Worm (Caenorhabditis elegans): ENCODE measurements around the gene gpd-1.

Gene gpd-1

DNA sequence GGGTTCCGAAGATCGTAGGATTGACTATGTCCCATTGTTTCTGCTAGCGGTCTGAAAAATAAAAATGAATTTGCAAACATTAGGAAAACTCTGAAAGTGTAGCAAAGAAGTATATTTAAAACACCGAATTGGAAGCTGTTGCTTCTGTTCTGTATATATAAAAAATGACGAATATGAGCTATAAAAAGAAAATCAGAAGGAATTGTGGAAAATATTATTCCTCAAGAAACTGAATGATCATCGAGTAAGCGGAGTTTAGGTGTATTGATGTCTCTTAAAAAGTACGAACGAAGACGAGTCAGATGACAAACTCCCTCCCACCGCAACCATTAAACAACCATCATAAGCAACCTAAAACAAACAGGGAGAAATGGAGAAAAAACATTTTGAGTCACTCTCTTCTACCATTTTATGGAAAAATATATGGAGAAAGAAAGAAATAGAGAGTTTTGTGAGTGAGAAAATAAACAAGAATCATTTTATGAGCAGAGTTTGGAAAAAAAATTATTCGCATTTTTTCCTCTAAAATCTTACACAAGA, 36.4 kb upstream of the gpd-1 start, which contains the start of gene C07E3.3 (continued):
- TF ChIP-seq cebp-1 (GFP tag; IDR thresholded peaks at IDR 0.05): no peak
- TF ChIP-seq cebp-1 (tag; optimal IDR thresholded peaks at IDR 0.05): no peak
- TF ChIP-seq K12H6.12 (tag; optimal IDR thresholded peaks at IDR 0.05): no peak
- no peak for TF ChIP-seq gei-17 (GFP tag; optimal IDR thresholded peaks at IDR 0.05)

DNA sequence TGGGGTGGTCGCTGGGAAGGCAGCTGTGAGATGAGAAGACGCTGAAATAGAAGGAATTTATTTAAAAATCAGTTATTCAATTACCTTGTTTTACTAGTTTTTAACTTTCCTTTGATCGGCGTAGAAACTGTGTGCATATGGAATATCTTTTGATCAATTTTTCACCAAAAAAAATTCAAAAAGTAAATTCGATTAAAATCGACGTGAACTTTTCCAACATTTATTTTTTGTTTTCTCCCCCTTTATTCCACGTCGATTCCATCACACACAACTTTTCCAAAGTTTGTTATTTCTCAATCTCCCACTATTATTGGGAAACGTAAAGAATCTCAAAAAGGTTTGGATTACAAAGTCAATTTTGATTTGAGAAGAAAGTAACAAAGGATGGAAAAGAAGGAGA, 33.4 kb upstream of the gpd-1 start, which contains the start of gene C07E3.4:
C07E3.4 (plus strand) TSS at position 301 of the 400 bp plus-strand sequence.
- TF ChIP-seq ccch-3 (GFP tag; optimal IDR thresholded peaks at IDR 0.05) (no peak), F33H1.4 (GFP tag; IDR thresholded peaks at IDR 0.05) (no peak), B0336.3 (GFP tag; IDR thresholded peaks at IDR 0.05) (no peak), egl-44 (GFP tag; IDR thresholded peaks at IDR 0.05) (no peak), T07F8.4 (tag; optimal IDR thresholded peaks at IDR 0.05) (no peak)

DNA sequence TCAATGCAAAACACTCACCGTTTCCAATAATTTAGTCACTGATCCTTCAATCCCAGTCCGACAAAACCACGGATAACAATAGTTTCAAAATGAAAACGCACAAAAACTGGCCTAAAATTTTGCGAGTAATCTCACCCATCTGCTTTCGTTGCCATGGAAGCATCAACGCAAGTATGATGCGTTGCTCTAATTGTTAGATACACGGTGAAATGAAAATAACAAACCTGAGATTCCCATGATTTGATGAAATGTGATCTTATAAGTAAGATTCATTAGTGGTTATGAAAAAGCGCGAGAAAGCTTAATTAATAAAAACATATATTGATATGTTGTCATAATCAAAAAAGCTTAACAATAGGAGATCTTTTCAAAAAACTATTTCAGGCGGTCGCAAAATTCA, 26.7 kb upstream of the gpd-1 start, which contains the start of gene ceh-57:
ceh-57 (minus strand) TSS at position 95 of the 400 bp plus-strand sequence.
- no peak for TF ChIP-seq cebp-1 (GFP tag; IDR thresholded peaks at IDR 0.05)
- no peak for TF ChIP-seq cebp-1 (tag; optimal IDR thresholded peaks at IDR 0.05)
- no peak for TF ChIP-seq K12H6.12 (tag; optimal IDR thresholded peaks at IDR 0.05)
- no peak for TF ChIP-seq unc-62 (GFP tag; optimal IDR thresholded peaks at IDR 0.05)
- TF ChIP-seq gei-17 (GFP tag; optimal IDR thresholded peaks at IDR 0.05): no peak
- no peak for TF ChIP-seq ama-1 (optimal IDR thresholded peaks at IDR 0.05)
- TF ChIP-seq ama-1 (GFP tag; optimal IDR thresholded peaks at IDR 0.05): no peak
- TF ChIP-seq Y79H2A.3 (GFP tag; conservative IDR thresholded peaks at IDR 0.05): no peak

DNA sequence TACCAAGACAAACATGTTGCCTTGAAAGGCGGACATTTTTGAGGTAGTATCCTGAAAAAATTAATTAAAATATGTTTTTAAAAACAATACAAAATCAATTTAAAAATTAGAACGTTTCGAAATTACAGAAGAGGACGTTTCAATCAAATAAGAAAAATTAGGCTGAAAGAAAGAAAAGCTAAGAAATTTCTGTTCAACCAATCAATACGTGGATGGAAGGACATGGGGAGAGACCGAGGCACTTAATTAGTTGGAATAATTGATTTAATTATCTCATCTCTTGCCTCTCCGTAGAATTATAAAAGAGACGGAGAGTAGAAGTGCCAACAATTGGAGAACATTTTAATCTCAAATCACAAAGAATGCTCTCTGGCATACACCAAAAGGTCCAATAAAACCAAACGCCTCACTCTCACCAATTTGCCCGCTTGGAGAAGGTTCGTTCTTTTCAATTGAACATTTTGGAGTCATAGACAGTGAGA, 24.3 kb upstream of the gpd-1 start, which contains the start of gene ceh-58:
ceh-58 (minus strand) TSS at position 51 of the 482 bp plus-strand sequence.
- TF ChIP-seq fkh-3 (tag; optimal IDR thresholded peaks at IDR 0.05) (no peak), pha-4 (tag; optimal IDR thresholded peaks at IDR 0.05) (no peak), K12H6.12 (tag; optimal IDR thresholded peaks at IDR 0.05) (no peak), F23B12.7 (tag; optimal IDR thresholded peaks at IDR 0.05; ENCODE audit: insufficient read depth) (no peak)

DNA sequence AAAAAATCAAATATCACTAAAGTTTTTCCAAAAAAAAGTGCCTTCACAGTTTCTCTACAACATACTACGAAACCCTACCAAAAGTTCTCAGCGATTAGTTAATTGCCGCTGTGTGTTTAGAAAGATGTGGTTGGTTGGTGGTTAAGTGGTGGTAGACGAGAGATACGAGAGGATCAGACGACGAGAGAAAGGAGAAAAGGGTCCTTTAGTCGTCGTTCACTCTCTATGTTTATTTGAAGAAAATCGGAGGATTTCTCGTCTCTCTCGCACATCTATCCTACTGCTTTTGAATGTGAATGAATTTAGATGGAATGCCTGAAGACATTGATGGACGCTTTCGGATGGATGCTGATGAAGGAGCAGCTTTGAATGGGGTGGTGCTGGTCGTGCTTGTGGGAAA, 23.1 kb upstream of the gpd-1 start:
- TF ChIP-seq egl-44 (GFP tag; IDR thresholded peaks at IDR 0.05): no peak
- TF ChIP-seq ceh-27 (GFP tag; optimal IDR thresholded peaks at IDR 0.05): peak; percentile 20

DNA sequence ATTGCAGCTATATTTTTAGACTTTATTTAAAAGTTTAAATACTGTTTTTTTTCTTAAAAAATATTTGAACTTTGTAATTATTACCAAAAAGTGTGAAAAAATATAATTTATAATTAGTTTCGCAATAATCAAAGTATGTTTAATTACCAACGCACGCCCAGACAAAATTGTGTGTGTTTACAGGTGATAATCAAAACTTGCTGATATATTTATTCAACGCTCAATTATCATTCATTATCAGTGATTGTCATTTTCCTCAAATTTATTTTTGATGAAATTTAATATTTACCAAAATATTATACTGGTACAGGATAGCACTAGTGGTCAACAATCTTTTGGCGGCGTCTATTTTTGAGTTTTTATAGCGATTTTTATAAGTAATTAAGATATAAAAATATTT, 20.9 kb upstream of the gpd-1 start:
- TF ChIP-seq nhr-80 (tag; optimal IDR thresholded peaks at IDR 0.05) (peak; percentile 25), cebp-1 (GFP tag; IDR thresholded peaks at IDR 0.05) (peak; percentile 11; the same call in 1 of the 2 replicates), cebp-1 (tag; optimal IDR thresholded peaks at IDR 0.05) (peak; percentile 53), B0019.2 (GFP tag; conservative IDR thresholded peaks at IDR 0.05) (no peak), xnd-1 (tag; optimal IDR thresholded peaks at IDR 0.05) (no peak), rpc-1 (optimal IDR thresholded peaks at IDR 0.05) (no peak), rpc-1 (tag; optimal IDR thresholded peaks at IDR 0.05) (no peak), sea-2 (GFP tag; IDR thresholded peaks at IDR 0.05) (no peak), ztf-3 (GFP tag; optimal IDR thresholded peaks at IDR 0.05) (no peak)

DNA sequence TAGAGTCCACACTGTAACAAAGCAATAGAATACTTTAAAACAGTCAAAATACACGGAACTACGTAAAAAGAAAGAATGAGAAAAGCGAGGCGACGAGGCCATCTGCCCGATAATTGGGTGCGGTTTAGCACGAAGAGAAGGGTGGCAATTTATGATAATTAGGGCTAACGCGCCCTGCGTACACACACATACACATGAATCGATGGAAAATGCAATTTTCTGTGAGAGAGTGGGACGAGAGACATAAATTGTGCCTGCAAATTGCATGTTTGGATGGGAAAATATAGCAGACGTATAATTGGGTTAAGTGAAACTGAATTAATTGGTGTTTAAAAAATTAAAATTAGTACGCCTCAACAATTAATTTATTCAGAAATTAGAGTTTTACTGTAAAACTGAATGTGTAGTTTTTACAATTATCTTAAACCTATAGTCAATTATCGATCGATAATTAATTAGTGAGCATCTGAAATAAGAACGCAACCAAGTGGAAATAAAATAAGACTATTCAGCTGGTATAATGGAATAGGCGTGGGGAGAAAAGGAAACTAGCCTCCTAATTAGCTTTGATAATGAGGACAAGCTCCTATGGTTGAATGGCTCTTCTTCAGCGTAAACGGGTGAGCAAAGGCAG, 20.3 kb upstream of the gpd-1 start:
- TF ChIP-seq dpl-1 (GFP tag; optimal IDR thresholded peaks at IDR 0.05) (no peak), lin-40 (tag; optimal IDR thresholded peaks at IDR 0.05) (no peak), hrde-1 (tag; optimal IDR thresholded peaks at IDR 0.05; ENCODE audit: borderline replicate concordance) (no peak), F10E7.11 (tag; optimal IDR thresholded peaks at IDR 0.05) (no peak), hmg-1.2 (GFP tag; IDR thresholded peaks at IDR 0.05) (no peak), xnd-1 (tag; optimal IDR thresholded peaks at IDR 0.05) (no peak), akir-1 (GFP tag; optimal IDR thresholded peaks at IDR 0.05) (no peak), F23B12.7 (tag; optimal IDR thresholded peaks at IDR 0.05; ENCODE audit: insufficient read depth) (no peak), F39B2.1 (GFP tag; IDR thresholded peaks at IDR 0.05) (no peak), sdz-38 (tag; optimal IDR thresholded peaks at IDR 0.05) (no peak), ceh-27 (GFP tag; optimal IDR thresholded peaks at IDR 0.05) (no peak), D2030.7 (GFP tag; IDR thresholded peaks at IDR 0.05) (no peak), F33H1.4 (GFP tag; IDR thresholded peaks at IDR 0.05) (no peak), Y67H2A.10 (GFP tag; conservative IDR thresholded peaks at IDR 0.05) (no peak)
